Worm (Caenorhabditis elegans) whole organism, mixed stage, embryonic: ENCODE data around the gene F57A10.4.
"Not testable (repeated sequence)": the region's sequence is repeated elsewhere in the genome, so short reads cannot be mapped to it uniquely, and the experiment has no call there.

ENCODE experiments used
- M03D4.4 ChIP-seq: sonication (generic microtip); optimal IDR thresholded peaks from 2 replicates; lab custom pipeline; 2017; ENCODE audit warnings: mild to moderate bottlenecking, missing genetic modification characterization, missing compliant biosample characterization
- bed-3 ChIP-seq: fragments of 200-800 bp; sonication (Bioruptor generic); optimal IDR thresholded peaks from 3 replicates; lab custom pipeline; 2018; ENCODE audit warnings: mild to moderate bottlenecking, missing genetic modification characterization, moderate library complexity, missing compliant biosample characterization
- ceh-39 ChIP-seq: fragments of 150-350 bp; optimal IDR thresholded peaks from 2 replicates; lab custom pipeline; 2014; ENCODE audit warnings: missing biosample characterization, missing genetic modification characterization
- ceh-43 ChIP-seq: fragments of 200-800 bp; sonication (Bioruptor generic); optimal IDR thresholded peaks from 2 replicates; lab custom pipeline; 2018; ENCODE audit warnings: mild to moderate bottlenecking, missing genetic modification characterization, moderate library complexity, missing compliant biosample characterization
- ceh-83 ChIP-seq: fragments of 200-800 bp; sonication (Bioruptor generic); optimal IDR thresholded peaks from 2 replicates; lab custom pipeline; 2018; ENCODE audit warnings: mild to moderate bottlenecking, missing genetic modification characterization, missing compliant biosample characterization
- ces-1 ChIP-seq: fragments of 150-350 bp; optimal IDR thresholded peaks from 2 replicates; lab custom pipeline; 2014; ENCODE audit warnings: missing biosample characterization, missing genetic modification reagents, missing genetic modification characterization
- cnd-1 ChIP-seq: fragments of 200-800 bp; sonication (Bioruptor generic); optimal IDR thresholded peaks from 2 replicates; lab custom pipeline; 2018; ENCODE audit warnings: mild to moderate bottlenecking, missing genetic modification characterization, missing compliant biosample characterization
- drap-1 ChIP-seq: fragments of 200-800 bp; sonication (Bioruptor generic); optimal IDR thresholded peaks from 3 replicates; lab custom pipeline; 2018; ENCODE audit warnings: mild to moderate bottlenecking, missing genetic modification characterization, missing compliant biosample characterization
- elt-1 ChIP-seq: sonication (generic microtip); optimal IDR thresholded peaks from 2 replicates; lab custom pipeline; 2017; ENCODE audit warnings: missing genetic modification characterization, mild to moderate bottlenecking, missing compliant biosample characterization, antibody characterized with exemption, moderate library complexity, borderline replicate concordance; ENCODE audit not compliant: insufficient read depth
- flh-1 ChIP-seq: fragments of 200-800 bp; sonication (Bioruptor generic); optimal IDR thresholded peaks from 2 replicates; lab custom pipeline; 2018; ENCODE audit warnings: mild to moderate bottlenecking, missing genetic modification characterization, moderate library complexity, missing compliant biosample characterization
- lin-13 ChIP-seq: fragments of 150-350 bp; optimal IDR thresholded peaks from 2 replicates; lab custom pipeline; 2014; ENCODE audit warnings: missing biosample characterization, missing genetic modification characterization
- lin-32 ChIP-seq: fragments of 200-800 bp; sonication (Bioruptor generic); optimal IDR thresholded peaks from 2 replicates; lab custom pipeline; 2018; ENCODE audit warnings: mild to moderate bottlenecking, missing genetic modification characterization, missing compliant biosample characterization
- lsy-2 ChIP-seq: fragments of 150-350 bp; optimal IDR thresholded peaks from 2 replicates; lab custom pipeline; 2014; ENCODE audit warnings: missing biosample characterization, missing genetic modification characterization
- mab-5 ChIP-seq: fragments of 150-350 bp; optimal IDR thresholded peaks from 2 replicates; lab custom pipeline; 2014; ENCODE audit warnings: missing biosample characterization, missing genetic modification characterization
- mep-1 ChIP-seq: fragments of 150-350 bp; optimal IDR thresholded peaks from 2 replicates; lab custom pipeline; 2017; ENCODE audit warnings: missing biosample characterization, missing genetic modification reagents, missing genetic modification characterization, inconsistent platforms
- mls-2 ChIP-seq: sonication (generic microtip); optimal IDR thresholded peaks from 2 replicates; lab custom pipeline; 2016; ENCODE audit warnings: mild to moderate bottlenecking, missing genetic modification characterization, moderate library complexity, missing compliant biosample characterization
- nhr-2 ChIP-seq: fragments of 150-350 bp; optimal IDR thresholded peaks from 2 replicates; lab custom pipeline; 2014; ENCODE audit warnings: missing biosample characterization, missing genetic modification characterization
- nhr-28 ChIP-seq: fragments of 150-350 bp; optimal IDR thresholded peaks from 2 replicates; lab custom pipeline; 2014; ENCODE audit warnings: missing biosample characterization, missing genetic modification characterization
- nhr-76 ChIP-seq: sonication (generic microtip); optimal IDR thresholded peaks from 2 replicates; lab custom pipeline; 2017; ENCODE audit warnings: missing biosample characterization, missing genetic modification characterization
- pha-4 ChIP-seq: fragments of 150-350 bp; optimal IDR thresholded peaks from 2 replicates; lab custom pipeline; 2018; ENCODE audit warnings: missing biosample characterization, missing genetic modification reagents, missing genetic modification characterization
- sem-2 ChIP-seq: fragments of 200-800 bp; sonication (Bioruptor generic); optimal IDR thresholded peaks from 2 replicates; lab custom pipeline; 2018; ENCODE audit warnings: mild to moderate bottlenecking, missing genetic modification characterization, missing compliant biosample characterization
- sptf-1 ChIP-seq: sonication (generic microtip); optimal IDR thresholded peaks from 2 replicates; lab custom pipeline; 2017; ENCODE audit warnings: mild to moderate bottlenecking, missing genetic modification characterization, moderate library complexity, missing compliant biosample characterization
- tbx-8 ChIP-seq: fragments of 200-800 bp; sonication (Bioruptor generic); optimal IDR thresholded peaks from 2 replicates; lab custom pipeline; 2018; ENCODE audit warnings: mild to moderate bottlenecking, missing genetic modification characterization, moderate library complexity, missing compliant biosample characterization
- unc-39 ChIP-seq: fragments of 150-350 bp; optimal IDR thresholded peaks from 2 replicates; lab custom pipeline; 2014; ENCODE audit warnings: missing biosample characterization, missing genetic modification characterization
- unc-62 ChIP-seq: fragments of 150-350 bp; optimal IDR thresholded peaks from 2 replicates; lab custom pipeline; 2014; ENCODE audit warnings: missing biosample characterization, missing genetic modification reagents, missing genetic modification characterization
- zip-8 ChIP-seq: fragments of 150-350 bp; optimal IDR thresholded peaks from 2 replicates; lab custom pipeline; 2014; ENCODE audit warnings: missing biosample characterization, missing genetic modification characterization
- ztf-11 ChIP-seq: fragments of 150-350 bp; optimal IDR thresholded peaks from 2 replicates; lab custom pipeline; 2014; ENCODE audit warnings: missing biosample characterization, missing genetic modification characterization

The F57A10.4 gene

ce11 chrV:15744366-15744765, 24.9 kb upstream of the F57A10.4 start, which contains the start of gene str-19:
TSS of gene str-19 (minus strand) at chrV:15744466.
- not testable (repeated sequence) for TF ChIP-seq ceh-83; lsy-2 (tag; lab: Kevin White, UChicago); ces-1 (GFP tag; lab: Kevin White, UChicago)

- TF ChIP-seq sptf-1 (tag; lab: Kevin White, UChicago); lsy-2 (tag; lab: Kevin White, UChicago); ceh-83: not testable (repeated sequence)
Measured at ce11 chrV:15748343-15748742, 20.9 kb upstream of the F57A10.4 start, which contains the start of gene T23D5.8. TSS of gene T23D5.8 (minus strand) at chrV:15748443.

ce11 chrV:15750130-15750529, 19.1 kb upstream of the F57A10.4 start, which contains the start of gene str-6:
TSS of gene str-6 (minus strand) at chrV:15750230.
- TF ChIP-seq nhr-76 (no peak), bed-3 (GFP tag; lab: Kevin White, UChicago) (no peak), pha-4 (tag; lab: Kevin White, UChicago) (no peak), lin-32 (GFP tag; lab: Kevin White, UChicago) (no peak), lin-13 (tag; lab: Kevin White, UChicago) (no peak), nhr-2 (tag; lab: Kevin White, UChicago) (no peak), unc-39 (tag; lab: Kevin White, UChicago) (no peak), ceh-83 (no peak), flh-1 (GFP tag; lab: Kevin White, UChicago) (no peak), ztf-11 (no peak), elt-1 (no peak), tbx-8 (GFP tag; lab: Kevin White, UChicago) (no peak), lsy-2 (tag; lab: Kevin White, UChicago) (no peak), M03D4.4 (tag; lab: Kevin White, UChicago) (no peak), zip-8 (tag; lab: Kevin White, UChicago) (no peak), drap-1 (GFP tag; lab: Kevin White, UChicago) (no peak), mls-2 (tag; lab: Kevin White, UChicago) (no peak), nhr-28 (tag; lab: Kevin White, UChicago) (no peak), unc-62 (GFP tag; lab: Kevin White, UChicago) (no peak)

ce11 chrV:15752049-15752448, 17.2 kb upstream of the F57A10.4 start, which contains the start of gene str-43:
TSS of gene str-43 (minus strand) at chrV:15752149.
- TF ChIP-seq mep-1 (tag; lab: Kevin White, UChicago) = no peak
- no peak for TF ChIP-seq ceh-43 (GFP tag; lab: Kevin White, UChicago)
- TF ChIP-seq zip-8 (tag; lab: Kevin White, UChicago) = no peak
- TF ChIP-seq drap-1 (GFP tag; lab: Kevin White, UChicago) = no peak
- TF ChIP-seq ceh-39 (tag; lab: Kevin White, UChicago) = no peak
- no peak for TF ChIP-seq nhr-2 (tag; lab: Kevin White, UChicago)
- no peak for TF ChIP-seq tbx-8 (GFP tag; lab: Kevin White, UChicago)
- TF ChIP-seq unc-62 (GFP tag; lab: Kevin White, UChicago) = no peak
- TF ChIP-seq unc-39 (tag; lab: Kevin White, UChicago) = no peak
- no peak for TF ChIP-seq ztf-11
- TF ChIP-seq pha-4 (tag; lab: Kevin White, UChicago) = no peak
- TF ChIP-seq M03D4.4 (tag; lab: Kevin White, UChicago) = no peak
- no peak for TF ChIP-seq ces-1 (GFP tag; lab: Kevin White, UChicago)
- no peak for TF ChIP-seq cnd-1 (tag; lab: Kevin White, UChicago)
- no peak for TF ChIP-seq sptf-1 (tag; lab: Kevin White, UChicago)

ce11 chrV:15752941-15753340, 16.3 kb upstream of the F57A10.4 start, which contains the start of gene str-5:
TSS of gene str-5 (plus strand) at chrV:15753241.
- not testable (repeated sequence) for TF ChIP-seq mab-5 (tag; lab: Kevin White, UChicago); sem-2; elt-1

DNA sequence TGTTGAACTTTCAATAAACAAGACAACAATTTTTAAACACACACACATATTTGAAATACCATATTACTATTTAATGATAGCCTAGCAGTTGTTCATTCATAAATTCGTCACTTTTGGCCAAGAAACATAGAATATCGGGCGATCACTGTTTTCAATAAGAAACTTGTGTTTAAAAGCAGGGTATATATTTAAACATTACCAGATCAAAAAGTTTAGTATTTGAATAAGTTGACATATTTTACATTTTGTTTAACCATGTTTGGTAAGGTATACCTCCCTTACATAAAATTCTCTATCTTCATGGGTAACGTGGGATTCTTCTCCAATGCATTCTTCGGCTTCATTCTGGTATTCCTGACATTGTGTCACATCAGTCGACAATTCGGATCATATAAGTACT, 14.5 kb upstream of the F57A10.4 start, which contains the start of gene str-8:
TSS of gene str-8 (plus strand) at position 301 of the 400 bp plus-strand sequence.
- TF ChIP-seq M03D4.4 (tag; lab: Kevin White, UChicago); lsy-2 (tag; lab: Kevin White, UChicago); sem-2: not testable (repeated sequence)
